Fruit fly (Drosophila melanogaster) whole organism: ENCODE data around the gene Dab.

Source experiments
- CG8478 ChIP-seq: fragments of >200 bp; optimal IDR thresholded peaks from 2 replicates; lab custom pipeline; 2018; ENCODE audit warnings: inconsistent platforms
- Dll ChIP-seq: fragments of >200 bp; optimal IDR thresholded peaks from 2 replicates; lab custom pipeline; 2017
- EcR ChIP-seq, 2 experiments: fragments of >200 bp; optimal IDR thresholded peaks; 2 replicates each; lab custom pipeline; 2017; ENCODE audit warnings: missing biosample characterization in 2 of 2, missing genetic modification characterization in 2 of 2, missing genetic modification reagents in 2 of 2
- pan ChIP-seq: fragments of >200 bp; optimal IDR thresholded peaks from 2 replicates; lab custom pipeline; 2017
- psq ChIP-seq: fragments of >200 bp; optimal IDR thresholded peaks from 2 replicates; lab custom pipeline; 2017
- usp ChIP-seq: fragments of >200 bp; optimal IDR thresholded peaks from 2 replicates; lab custom pipeline; 2017; ENCODE audit warnings: missing biosample characterization, missing genetic modification characterization, mixed read lengths

Dab gene

DNA sequence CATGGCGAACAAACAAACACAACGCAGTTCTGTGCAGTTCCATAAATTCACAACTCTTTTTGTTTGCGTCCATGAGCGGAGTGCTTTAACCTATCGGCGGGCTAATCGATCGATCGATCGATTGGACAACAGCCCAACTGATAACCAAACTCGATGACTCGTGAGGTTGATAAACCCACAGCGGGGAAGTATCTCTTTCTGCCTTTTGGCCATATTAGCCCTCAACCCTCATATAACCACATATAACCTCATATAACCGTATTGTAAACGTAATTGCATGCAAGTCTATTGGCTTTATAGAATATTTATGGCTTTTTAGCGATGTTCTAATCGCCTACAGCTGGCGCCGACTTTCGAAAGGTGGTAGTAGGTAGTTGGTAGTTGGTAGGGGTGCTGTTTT is 29.6 kb upstream of the Dab start:
- TF ChIP-seq Dll (lab: Kevin White, UChicago) = no peak

DNA sequence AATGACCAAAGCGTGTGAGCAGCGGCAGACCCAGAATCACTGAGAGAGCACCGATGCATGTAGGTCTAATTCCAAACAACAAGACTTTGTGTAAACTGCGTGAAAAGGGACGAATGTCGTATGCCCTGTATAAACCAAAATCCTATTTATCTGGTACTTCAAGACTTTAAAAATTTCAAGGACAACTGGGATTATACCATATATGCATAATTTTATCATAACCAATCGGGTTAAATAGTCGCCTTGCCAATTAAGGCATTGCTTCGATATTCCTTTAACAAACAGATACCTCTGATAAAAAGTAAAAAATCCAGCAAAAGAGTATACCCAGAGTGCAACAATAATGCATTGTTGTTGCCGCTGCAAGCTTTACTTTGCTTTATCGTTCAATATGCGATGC is 28.9 kb upstream of the Dab start:
- TF ChIP-seq psq (lab: Kevin White, UChicago) = no peak
- TF ChIP-seq usp (GFP tag; lab: Kevin White, UChicago) = no peak
- TF ChIP-seq pan (lab: Kevin White, UChicago) = no peak

DNA sequence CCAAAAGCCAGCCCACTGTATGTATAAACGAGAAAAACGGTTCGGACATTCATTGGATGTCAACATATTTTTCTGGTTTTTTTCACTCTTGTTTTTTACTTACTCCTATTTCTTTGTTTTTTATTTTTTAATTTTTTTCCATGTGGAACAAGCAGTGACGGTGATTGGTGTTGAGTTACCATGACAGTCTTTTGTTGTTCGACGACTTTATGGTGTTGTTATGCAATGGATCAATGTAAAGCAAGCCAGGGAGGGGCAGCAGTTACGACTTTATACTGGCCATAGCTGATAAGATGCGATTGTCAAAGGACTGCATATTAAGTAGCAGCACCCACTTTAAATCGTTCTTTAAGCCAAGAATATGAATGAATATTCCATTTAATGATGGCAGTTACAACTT is 22.4 kb upstream of the Dab start:
- TF ChIP-seq Dll (lab: Kevin White, UChicago) = no peak
- no peak for TF ChIP-seq pan (lab: Kevin White, UChicago)
- TF ChIP-seq usp (GFP tag; lab: Kevin White, UChicago) = no peak
- no peak for TF ChIP-seq CG8478
- TF ChIP-seq psq (lab: Kevin White, UChicago) = no peak
- TF ChIP-seq EcR (GFP tag; optimal IDR thresholded peaks at IDR 0.05; lab: Kevin White, UChicago) = no peak

DNA sequence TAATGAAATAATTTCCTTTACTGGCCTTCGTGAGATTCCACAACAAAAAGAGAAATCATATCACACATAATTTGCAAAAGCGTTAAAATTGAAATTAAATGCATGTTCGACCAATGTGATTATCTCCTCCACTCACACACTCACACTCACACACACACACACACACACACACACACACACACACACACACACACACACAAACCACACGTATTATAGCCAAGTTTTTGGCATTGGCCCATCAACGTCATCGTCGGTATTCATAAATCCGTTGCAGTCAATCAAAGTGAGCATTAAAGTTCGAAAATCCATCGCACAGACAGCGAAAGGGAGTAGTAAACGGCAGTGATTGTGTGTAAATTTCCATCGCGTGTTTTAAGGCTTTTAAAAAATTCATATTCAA is 21.9 kb upstream of the Dab start:
- TF ChIP-seq Dll (lab: Kevin White, UChicago) (no peak), pan (lab: Kevin White, UChicago) (no peak), EcR (GFP tag; optimal IDR thresholded peaks at IDR 0.05; lab: Kevin White, UChicago) (no peak), usp (GFP tag; lab: Kevin White, UChicago) (no peak), psq (lab: Kevin White, UChicago) (no peak), CG8478 (no peak)

DNA sequence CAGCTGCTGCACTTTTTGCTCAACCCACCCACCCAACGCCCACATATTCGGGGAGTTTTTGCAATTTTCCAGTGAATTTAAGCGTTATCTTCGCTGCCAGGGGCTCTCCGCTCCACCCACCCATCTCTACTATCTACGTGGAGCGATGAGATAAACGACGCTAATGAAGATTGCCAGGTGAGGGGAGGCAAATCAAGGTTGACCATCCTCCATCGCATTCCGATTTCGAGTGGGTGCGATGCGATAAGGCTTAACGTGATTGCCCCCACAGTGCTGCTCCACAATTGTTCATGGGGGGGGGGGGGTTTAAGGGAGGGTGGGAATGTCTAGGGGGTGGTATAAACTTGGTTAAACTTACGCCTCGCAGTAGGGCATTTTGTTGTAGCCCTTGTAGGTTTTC is 18.1 kb upstream of the Dab start:
- TF ChIP-seq Dll (lab: Kevin White, UChicago) (no peak), EcR (GFP tag; optimal IDR thresholded peaks at IDR 0.05; lab: Kevin White, UChicago) (no peak), pan (lab: Kevin White, UChicago) (no peak), usp (GFP tag; lab: Kevin White, UChicago) (no peak), psq (lab: Kevin White, UChicago) (no peak), CG8478 (no peak)

DNA sequence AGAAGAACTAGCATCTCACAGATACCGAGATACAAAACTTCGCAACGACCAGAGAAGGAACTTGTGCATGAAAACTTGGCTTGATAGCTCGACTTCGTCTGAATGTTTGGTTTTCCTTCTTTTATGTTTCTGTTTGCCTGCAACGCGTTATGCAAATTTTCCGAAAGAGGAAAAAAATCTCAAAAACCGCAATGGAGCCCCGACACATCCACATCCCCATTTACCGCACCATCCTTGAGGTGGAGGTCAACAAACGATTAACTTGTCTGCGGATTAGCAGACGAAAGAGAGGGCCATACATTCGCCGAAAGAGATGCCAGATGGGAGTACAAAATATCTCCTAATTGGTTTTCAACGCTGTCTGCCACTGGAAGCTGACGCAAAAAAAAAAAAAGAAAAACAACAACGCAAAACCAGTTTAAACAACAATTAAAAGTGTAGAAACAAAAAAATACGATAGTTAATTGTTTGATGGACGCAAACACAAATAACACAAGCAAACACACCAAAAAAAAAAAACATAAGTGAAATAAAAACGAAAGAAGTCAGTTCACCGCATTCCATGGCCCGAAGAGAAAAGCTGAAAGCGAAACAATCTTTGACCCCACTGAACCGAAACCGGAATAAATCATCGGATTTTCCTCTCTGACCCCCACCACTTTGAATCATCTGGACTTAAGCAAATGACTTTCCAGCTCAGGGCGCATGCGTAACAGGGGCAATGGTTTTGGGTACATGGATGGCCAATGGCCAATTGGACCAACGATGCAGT is 16.7 kb upstream of the Dab start:
- TF ChIP-seq Dll (lab: Kevin White, UChicago) (no peak), CG8478 (no peak), EcR (GFP tag; optimal IDR thresholded peaks at IDR 0.05; lab: Kevin White, UChicago) (peak in 1 of 2 experiments; percentile 72), pan (lab: Kevin White, UChicago) (no peak), usp (GFP tag; lab: Kevin White, UChicago) (no peak), psq (lab: Kevin White, UChicago) (no peak)

DNA sequence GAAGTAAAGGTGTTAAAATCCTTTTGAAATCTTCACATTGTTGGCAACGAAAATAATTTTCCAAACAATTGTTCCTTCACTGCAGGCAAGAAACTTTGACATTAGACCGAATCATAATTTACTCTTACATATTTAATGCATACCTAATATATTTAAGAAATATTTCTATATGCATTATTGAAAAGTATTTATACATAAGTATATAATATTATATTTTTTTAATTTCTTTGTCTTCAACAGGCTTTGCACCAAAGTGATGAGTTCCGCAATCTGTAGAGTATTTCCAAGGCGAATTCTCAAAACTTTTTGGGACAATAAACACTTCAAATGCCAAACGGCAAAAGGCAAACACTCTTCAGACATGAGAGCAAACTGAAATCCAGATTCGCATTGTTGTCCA is 14.9 kb upstream of the Dab start:
- no peak for TF ChIP-seq psq (lab: Kevin White, UChicago)
- TF ChIP-seq pan (lab: Kevin White, UChicago) = no peak
- no peak for TF ChIP-seq EcR (GFP tag; optimal IDR thresholded peaks at IDR 0.05; lab: Kevin White, UChicago)
- TF ChIP-seq CG8478 = no peak
- no peak for TF ChIP-seq usp (GFP tag; lab: Kevin White, UChicago)
- no peak for TF ChIP-seq Dll (lab: Kevin White, UChicago)

DNA sequence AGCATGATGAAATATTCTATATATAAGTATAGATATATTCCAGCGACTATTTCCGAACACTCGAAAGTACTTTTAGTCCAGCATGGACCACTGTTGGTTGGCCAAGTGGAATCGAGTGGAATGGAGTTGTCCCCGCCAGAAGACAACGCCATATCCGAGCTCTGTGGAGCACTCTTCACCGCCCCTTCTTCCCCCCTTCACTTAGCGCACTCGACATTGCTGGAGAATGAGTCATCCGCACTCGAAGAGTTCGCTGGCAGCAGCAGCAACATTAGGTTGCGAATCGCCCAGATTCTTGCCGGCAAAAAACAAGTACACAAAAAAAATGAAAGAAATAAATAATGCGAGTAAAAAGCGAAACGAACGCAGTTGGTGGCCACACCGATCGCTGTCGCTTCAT is 13.8 kb upstream of the Dab start:
- TF ChIP-seq psq (lab: Kevin White, UChicago) (no peak), Dll (lab: Kevin White, UChicago) (no peak), EcR (GFP tag; optimal IDR thresholded peaks at IDR 0.05; lab: Kevin White, UChicago) (no peak), usp (GFP tag; lab: Kevin White, UChicago) (no peak), CG8478 (no peak), pan (lab: Kevin White, UChicago) (no peak)

DNA sequence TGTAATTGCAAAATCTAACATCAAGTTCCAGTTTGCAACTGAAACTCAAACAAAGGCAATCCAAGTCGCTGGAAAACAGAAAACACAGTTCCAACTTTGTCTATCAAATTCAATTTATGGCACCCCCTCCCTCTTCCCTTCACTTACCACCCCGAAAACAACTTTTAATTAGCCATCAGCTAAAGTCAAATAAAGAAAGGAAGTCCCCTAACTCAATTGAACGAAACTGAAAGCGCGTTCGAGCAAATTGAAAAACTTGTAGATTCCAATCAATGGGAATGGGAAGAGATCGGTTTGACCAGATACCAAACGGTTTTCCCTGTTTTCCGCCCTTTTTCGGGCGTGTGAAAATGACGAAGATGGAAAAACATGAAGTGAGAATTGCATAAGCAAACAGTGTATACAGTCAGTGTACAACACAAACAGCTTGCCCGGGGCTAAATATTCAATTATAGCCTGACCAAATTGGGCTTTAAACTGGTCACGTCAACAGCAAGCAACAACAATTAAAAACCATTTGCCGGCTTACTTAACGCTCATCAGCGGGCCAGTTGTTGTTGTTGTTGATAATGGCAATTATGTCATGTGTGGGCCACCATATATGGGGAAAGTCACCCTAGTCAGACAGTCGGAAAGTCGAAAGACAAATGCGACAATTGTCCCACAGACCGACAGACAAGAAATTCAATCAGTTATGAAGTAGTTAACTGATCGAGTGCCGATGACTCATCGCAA is 12.5 kb upstream of the Dab start:
- TF ChIP-seq Dll (lab: Kevin White, UChicago) (no peak), usp (GFP tag; lab: Kevin White, UChicago) (no peak), CG8478 (no peak), pan (lab: Kevin White, UChicago) (no peak)

DNA sequence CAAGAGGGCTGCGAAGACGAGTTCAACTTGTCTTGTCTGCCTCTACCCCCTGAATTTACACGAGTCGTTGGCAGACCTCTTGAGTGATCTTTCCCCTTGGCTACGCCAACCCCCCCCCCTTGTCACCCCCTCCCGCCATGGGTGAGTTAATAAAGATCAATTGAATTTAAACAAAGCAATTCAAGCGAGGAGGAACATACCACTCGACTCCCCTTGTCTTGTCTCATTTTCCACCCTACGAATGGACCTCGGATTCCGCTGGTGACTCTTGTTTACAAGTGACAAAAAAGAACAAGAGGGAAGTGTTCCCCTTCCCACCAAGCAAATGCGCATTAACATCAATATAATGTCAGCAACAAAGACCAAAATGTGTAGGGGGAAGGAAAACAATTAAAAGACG is 9.1 kb upstream of the Dab start:
- TF ChIP-seq psq (lab: Kevin White, UChicago) (no peak), CG8478 (no peak), Dll (lab: Kevin White, UChicago) (no peak), pan (lab: Kevin White, UChicago) (no peak), usp (GFP tag; lab: Kevin White, UChicago) (no peak), EcR (GFP tag; optimal IDR thresholded peaks at IDR 0.05; lab: Kevin White, UChicago) (no peak)

DNA sequence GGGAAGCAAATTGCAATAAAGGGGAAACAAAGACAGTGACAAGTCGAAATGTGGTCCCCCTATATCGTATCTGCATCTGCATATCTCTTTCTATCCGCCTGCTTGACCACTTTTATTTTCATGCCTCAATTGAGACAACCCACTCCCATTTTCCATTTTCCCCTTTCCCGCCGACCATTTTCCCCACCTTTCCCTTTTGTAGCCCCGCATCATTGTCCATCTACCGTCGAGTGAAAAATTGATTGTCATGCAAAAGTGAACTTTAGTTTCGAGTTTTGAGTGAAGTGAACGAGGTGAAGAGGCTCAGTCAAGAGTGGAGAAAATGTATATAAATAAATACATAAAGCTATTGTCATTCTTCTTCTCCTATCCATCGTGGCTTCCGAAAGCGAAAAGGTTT is 7.7 kb upstream of the Dab start:
- TF ChIP-seq Dll (lab: Kevin White, UChicago) (no peak), EcR (GFP tag; optimal IDR thresholded peaks at IDR 0.05; lab: Kevin White, UChicago) (no peak), usp (GFP tag; lab: Kevin White, UChicago) (no peak), psq (lab: Kevin White, UChicago) (no peak), CG8478 (no peak), pan (lab: Kevin White, UChicago) (no peak)

DNA sequence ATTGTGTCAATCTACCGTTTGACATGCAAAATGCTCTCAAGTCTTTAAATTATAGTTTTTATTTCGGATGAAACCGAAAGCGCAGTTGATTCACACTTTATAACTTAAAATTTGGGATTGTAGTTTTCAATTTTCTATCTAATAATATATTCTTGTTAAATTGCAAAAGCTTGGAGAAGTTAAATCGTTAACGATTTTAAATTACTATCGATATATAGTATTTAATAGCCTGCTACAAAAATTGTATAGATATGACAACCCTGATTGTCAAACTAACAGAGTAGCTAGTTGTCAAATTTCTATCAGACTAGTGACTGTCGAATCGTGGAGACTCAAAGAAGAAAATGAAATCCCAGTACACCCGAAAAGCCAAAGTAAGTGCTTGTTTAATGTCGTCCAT is 7.3 kb upstream of the Dab start, which contains the start of gene CG9692:
CG9692 (plus strand) TSS at position 301 of the 400 bp plus-strand sequence.
- TF ChIP-seq CG8478 = no peak
- TF ChIP-seq usp (GFP tag; lab: Kevin White, UChicago) = no peak
- TF ChIP-seq EcR (GFP tag; optimal IDR thresholded peaks at IDR 0.05; lab: Kevin White, UChicago) = no peak
- TF ChIP-seq psq (lab: Kevin White, UChicago) = no peak
- no peak for TF ChIP-seq Dll (lab: Kevin White, UChicago)
- no peak for TF ChIP-seq pan (lab: Kevin White, UChicago)
